Fruit fly (Drosophila melanogaster) whole organism, embryonic: ENCODE results near the gene CG17601.

Experiments used
- Blimp-1 ChIP-seq: fragments of 200-800 bp; sonication (Bioruptor generic); optimal IDR thresholded peaks from 3 replicates; lab custom pipeline; 2018; ENCODE audit warnings: missing biosample characterization, missing genetic modification characterization, mild to moderate bottlenecking, moderate library complexity, missing genetic modification reagents
- CG10366 ChIP-seq: fragments of 200-800 bp; sonication (Bioruptor generic); IDR thresholded peaks from 2 replicates; pipeline ENCODE4 v1.3.6; 2022; ENCODE audit warnings: missing biosample characterization, missing genetic modification characterization
- CG12391 ChIP-seq: fragments of 200-800 bp; sonication (Bioruptor generic); optimal IDR thresholded peaks from 3 replicates; lab custom pipeline; 2018; ENCODE audit warnings: missing biosample characterization, mild to moderate bottlenecking, missing genetic modification characterization, moderate library complexity
- CG14860 ChIP-seq: fragments of 200-800 bp; sonication (Bioruptor generic); IDR thresholded peaks from 3 replicates; pipeline ENCODE4 v1.3.6; 2022; ENCODE audit warnings: missing biosample characterization, missing genetic modification characterization; ENCODE audit not compliant: partially characterized antibody
- CG16863 ChIP-seq: fragments of 200-800 bp; sonication (Bioruptor generic); optimal IDR thresholded peaks from 3 replicates; lab custom pipeline; 2016; ENCODE audit warnings: missing biosample characterization, missing genetic modification characterization
- CTCF ChIP-seq: fragments of 200-800 bp; sonication (Bioruptor generic); optimal IDR thresholded peaks from 2 replicates; lab custom pipeline; 2017; ENCODE audit warnings: missing biosample characterization, mild to moderate bottlenecking, missing genetic modification characterization, moderate library complexity
- Optix ChIP-seq: fragments of 200-800 bp; sonication (Bioruptor generic); IDR thresholded peaks from 3 replicates; pipeline ENCODE4 v1.3.6; 2022; ENCODE audit warnings: missing biosample characterization, missing genetic modification characterization
- Scr ChIP-seq: fragments of 200-800 bp; sonication (Bioruptor generic); IDR thresholded peaks from 2 replicates; pipeline ENCODE4 v1.3.6; 2022; ENCODE audit warnings: missing biosample characterization, missing genetic modification characterization; ENCODE audit not compliant: partially characterized antibody
- esg ChIP-seq: fragments of 200-800 bp; sonication (Bioruptor generic); conservative IDR thresholded peaks from 2 replicates; pipeline ENCODE4 v1.3.6; 2022; ENCODE audit warnings: missing biosample characterization, missing genetic modification characterization
- gem ChIP-seq: fragments of 200-800 bp; sonication (Bioruptor generic); optimal IDR thresholded peaks from 2 replicates; lab custom pipeline; 2019; ENCODE audit warnings: missing biosample characterization, mild to moderate bottlenecking, missing genetic modification characterization, moderate library complexity
- pzg ChIP-seq: fragments of 200-800 bp; sonication (Bioruptor generic); optimal IDR thresholded peaks from 3 replicates; lab custom pipeline; 2018; ENCODE audit warnings: missing biosample characterization, mild to moderate bottlenecking, missing genetic modification characterization, moderate library complexity
- tio ChIP-seq: fragments of 200-800 bp; sonication (Bioruptor generic); optimal IDR thresholded peaks from 2 replicates; lab custom pipeline; 2017; ENCODE audit warnings: missing biosample characterization, missing genetic modification characterization, inconsistent platforms

DNA sequence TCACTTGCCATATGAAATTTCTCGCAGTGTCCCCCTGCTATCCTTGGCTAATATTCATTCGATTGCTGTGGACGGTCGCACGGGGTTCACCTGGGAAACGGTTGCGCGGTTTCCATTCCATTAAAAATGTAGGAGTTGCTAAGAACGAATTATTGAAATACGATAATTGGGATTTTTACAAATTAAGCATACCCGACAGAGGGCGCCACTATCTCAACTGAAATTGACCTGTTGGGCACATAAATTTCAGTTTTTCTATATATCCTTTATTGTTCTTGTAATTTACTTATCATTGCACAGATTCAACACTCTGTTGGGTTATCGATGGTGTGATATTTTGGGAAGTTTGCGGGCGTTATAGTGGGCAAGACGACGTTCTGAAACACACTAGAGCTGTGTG, 2.2 kb upstream of the CG17601 start:
- no peak for TF ChIP-seq CG16863 (GFP tag; lab: Kevin White, UChicago)
- TF ChIP-seq CTCF (GFP tag; lab: Kevin White, UChicago), result peak; percentile 78
- TF ChIP-seq tio, result no peak
- TF ChIP-seq esg, result no peak
- TF ChIP-seq Blimp-1, result no peak
- no peak for TF ChIP-seq CG10366 (GFP tag; lab: Robert Waterston, UW)
- TF ChIP-seq Scr (GFP tag; lab: Robert Waterston, UW), result no peak
- TF ChIP-seq pzg (GFP tag; lab: Kevin White, UChicago), result no peak
- no peak for TF ChIP-seq CG12391 (tag; lab: Kevin White, UChicago)
- no peak for TF ChIP-seq CG14860
- TF ChIP-seq Optix (GFP tag; lab: Robert Waterston, UW), result no peak
- TF ChIP-seq gem, result no peak
